Worm (Caenorhabditis elegans): Measurements from ENCODE around the gene lipl-5.

The lipl-5 gene

DNA sequence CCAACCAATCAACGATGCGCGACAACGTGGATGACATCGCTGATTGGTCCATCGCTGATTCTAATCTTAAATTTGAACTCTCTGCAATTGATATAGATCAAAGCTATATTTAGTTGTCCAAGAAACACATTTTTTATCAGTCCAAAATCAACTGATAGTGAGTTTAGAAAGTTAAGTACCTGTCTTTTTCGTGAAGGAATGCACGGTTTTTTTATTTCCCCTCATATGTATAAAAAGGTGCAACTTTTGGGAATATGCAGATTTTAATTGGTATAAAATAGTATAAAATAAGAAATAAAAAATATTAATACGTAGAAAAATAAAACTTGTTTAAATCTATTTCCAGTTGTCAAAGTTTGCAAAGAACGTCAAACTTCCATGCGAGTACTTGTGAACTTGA, 32.9 kb downstream of the lipl-5 start, which contains the start of gene Y39D8A.1:
Y39D8A.1 (plus strand) TSS at position 301 of the 400 bp plus-strand sequence.
- TF ChIP-seq unc-62 (GFP tag; optimal IDR thresholded peaks at IDR 0.05), result no peak

- TF ChIP-seq unc-62 (GFP tag; optimal IDR thresholded peaks at IDR 0.05), result no peak
These were observed 36.6 kb downstream of the lipl-5 start, which contains the start of gene dod-20 for ce11 chrV:422133-422532. TSS of gene dod-20 (plus strand) at chrV:422433.

ce11 chrV:424140-424539, 38.6 kb downstream of the lipl-5 start, which contains the start of gene B0554.5:
TSS of gene B0554.5 (plus strand) at chrV:424440.
- TF ChIP-seq unc-62 (GFP tag; optimal IDR thresholded peaks at IDR 0.05), result no peak

- no peak for TF ChIP-seq unc-62 (GFP tag; optimal IDR thresholded peaks at IDR 0.05)
These were observed 43.3 kb downstream of the lipl-5 start, which contains the start of gene B0554.4 for ce11 chrV:428844-429243. TSS of gene B0554.4 (plus strand) at chrV:429144.

DNA sequence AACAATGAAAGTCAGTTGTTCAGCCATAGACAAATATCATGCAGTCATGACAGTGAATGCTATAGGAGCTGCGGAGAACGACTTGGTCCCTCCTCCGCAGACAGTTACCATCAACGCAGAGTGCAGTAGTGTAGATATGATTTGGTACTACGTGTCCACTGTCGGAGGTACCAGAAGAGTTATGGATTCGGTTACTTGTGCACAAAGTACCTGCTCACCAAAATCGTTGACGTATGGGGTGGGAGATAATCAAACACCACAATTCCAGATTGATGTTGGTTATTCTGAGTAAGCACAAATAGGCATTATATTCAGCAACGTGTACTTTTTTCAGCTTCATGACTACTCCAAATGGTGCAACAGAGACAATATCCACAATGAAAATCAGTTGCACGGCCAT, 47.4 kb downstream of the lipl-5 start:
- no peak for TF ChIP-seq unc-62 (GFP tag; optimal IDR thresholded peaks at IDR 0.05)

ce11 chrV:433898-434297, 48.4 kb downstream of the lipl-5 start, which contains the start of gene B0554.2:
TSS of gene B0554.2 (plus strand) at chrV:434198.
- no peak for TF ChIP-seq unc-62 (GFP tag; optimal IDR thresholded peaks at IDR 0.05)
